Fruit fly (Drosophila melanogaster): ENCODE data around the gene CG15824.

Gene CG15824

dm6 chr2L:865851-866250, 19.1 kb downstream of the CG15824 start:
- TF ChIP-seq brk (GFP tag; optimal IDR thresholded peaks at IDR 0.05) (peak; percentile 97), sv (GFP tag; optimal IDR thresholded peaks at IDR 0.05) (peak; percentile 96), h (GFP tag; optimal IDR thresholded peaks at IDR 0.05) (peak; percentile 99), tai (GFP tag; optimal IDR thresholded peaks at IDR 0.05) (no peak), CrebA (GFP tag; optimal IDR thresholded peaks at IDR 0.05; ENCODE audit: borderline replicate concordance) (peak; percentile 94), Abd-B (GFP tag; optimal IDR thresholded peaks at IDR 0.05) (no peak), CG32264 (GFP tag; optimal IDR thresholded peaks at IDR 0.05) (peak; percentile 97), Sp1 (GFP tag; optimal IDR thresholded peaks at IDR 0.05) (peak; percentile 97), dsf (GFP tag; optimal IDR thresholded peaks at IDR 0.05; ENCODE audit: borderline replicate concordance) (peak; percentile 92), HLH106 (tag; optimal IDR thresholded peaks at IDR 0.05) (peak; percentile 98), usp (GFP tag; optimal IDR thresholded peaks at IDR 0.05) (no peak), sage (GFP tag; optimal IDR thresholded peaks at IDR 0.05) (peak; percentile 98), psq (GFP tag; optimal IDR thresholded peaks at IDR 0.05) (peak; percentile 97), dmrt93B (GFP tag; optimal IDR thresholded peaks at IDR 0.05) (peak; percentile 93), rgr (GFP tag; optimal IDR thresholded peaks at IDR 0.05) (peak; percentile 99), N (GFP tag; optimal IDR thresholded peaks at IDR 0.05) (no peak), OdsH (GFP tag; optimal IDR thresholded peaks at IDR 0.05) (peak; percentile 98), br (GFP tag; optimal IDR thresholded peaks at IDR 0.05) (peak; percentile 99), lola (GFP tag; optimal IDR thresholded peaks at IDR 0.05) (no peak), ey (GFP tag; optimal IDR thresholded peaks at IDR 0.05) (peak; percentile 99), Dfd (GFP tag; optimal IDR thresholded peaks at IDR 0.05) (no peak), Dif (GFP tag; optimal IDR thresholded peaks at IDR 0.05; ENCODE audit: partially characterized antibody) (no peak), jim (GFP tag; optimal IDR thresholded peaks at IDR 0.05) (peak; percentile 38), Myc (optimal IDR thresholded peaks at IDR 0.05) (no peak), Jra (GFP tag; optimal IDR thresholded peaks at IDR 0.05) (peak; percentile 95), GATAd (GFP tag; optimal IDR thresholded peaks at IDR 0.05) (peak; percentile 92), CG9705 (GFP tag; optimal IDR thresholded peaks at IDR 0.05) (peak; percentile 95), Hr83 (GFP tag; optimal IDR thresholded peaks at IDR 0.05; ENCODE audit: poor library complexity, severe bottlenecking) (peak; percentile 89), Rel (GFP tag; optimal IDR thresholded peaks at IDR 0.05) (peak; percentile 93), Rel (tag; optimal IDR thresholded peaks at IDR 0.05) (peak; percentile 84), Vsx2 (GFP tag; optimal IDR thresholded peaks at IDR 0.05; ENCODE audit: partially characterized antibody) (no peak), woc (GFP tag; optimal IDR thresholded peaks at IDR 0.05) (peak; percentile 95), fru (GFP tag; optimal IDR thresholded peaks at IDR 0.05) (peak; percentile 99), Hnf4 (GFP tag; optimal IDR thresholded peaks at IDR 0.05) (peak; percentile 99), pan (optimal IDR thresholded peaks at IDR 0.05) (no peak), foxo (GFP tag; optimal IDR thresholded peaks at IDR 0.05) (peak; percentile 96 to 99), Hr78 (GFP tag; optimal IDR thresholded peaks at IDR 0.05) (no peak), Mio (GFP tag; optimal IDR thresholded peaks at IDR 0.05) (peak; percentile 88), dl (GFP tag; optimal IDR thresholded peaks at IDR 0.05; ENCODE audit: insufficient read depth in 1 of 2, partially characterized antibody in 2 of 2) (no peak)

dm6 chr2L:859897-860296, 25.0 kb downstream of the CG15824 start, which contains the start of gene CG13950:
CG13950 (plus strand) TSS chr2L:860197.
- TF ChIP-seq Jra (GFP tag; optimal IDR thresholded peaks at IDR 0.05) (no peak), lola (GFP tag; optimal IDR thresholded peaks at IDR 0.05) (no peak), foxo (GFP tag; optimal IDR thresholded peaks at IDR 0.05) (no peak), dl (GFP tag; optimal IDR thresholded peaks at IDR 0.05; ENCODE audit: insufficient read depth in 1 of 2, partially characterized antibody in 2 of 2) (no peak), GATAd (GFP tag; optimal IDR thresholded peaks at IDR 0.05) (no peak), HLH106 (tag; optimal IDR thresholded peaks at IDR 0.05) (no peak), Sp1 (GFP tag; optimal IDR thresholded peaks at IDR 0.05) (no peak), N (GFP tag; optimal IDR thresholded peaks at IDR 0.05) (no peak), dsf (GFP tag; optimal IDR thresholded peaks at IDR 0.05; ENCODE audit: borderline replicate concordance) (no peak), sage (GFP tag; optimal IDR thresholded peaks at IDR 0.05) (no peak), br (GFP tag; optimal IDR thresholded peaks at IDR 0.05) (no peak)

All from whole organism, wandering third instar larva.